Fruit fly (Drosophila melanogaster) S2 (cell line): Measurements from ENCODE around the gene Dpp10.

Experiments
- CG8478 ChIP-seq: fragments of >200 bp; optimal IDR thresholded peaks from 2 replicates; lab custom pipeline; 2018
- CTCF ChIP-seq, 2 experiments: fragments of >200 bp; optimal IDR thresholded peaks; 2 replicates each; lab custom pipeline; 2018

DNA sequence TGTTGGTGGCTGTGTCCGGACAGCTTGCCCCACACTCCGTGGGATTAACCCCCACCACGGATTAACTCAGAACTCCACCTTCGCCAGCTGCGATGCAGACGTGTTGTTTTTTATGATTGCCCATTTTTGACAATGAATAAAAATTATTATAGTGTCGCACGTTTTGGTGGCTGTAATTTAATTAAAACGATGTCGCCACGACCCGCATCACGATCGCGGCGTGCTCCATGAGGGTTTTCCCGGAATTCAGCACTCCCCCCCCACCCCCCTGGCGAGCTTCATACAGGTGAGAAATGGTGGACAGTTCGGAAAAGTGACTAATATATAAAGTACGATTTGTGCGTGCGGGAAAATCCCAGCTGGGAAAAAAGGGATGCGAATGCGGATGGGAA is 47.1 kb downstream of the Dpp10 start:
- TF ChIP-seq CG8478 (lab: Kevin White, UChicago) (no peak), CTCF (optimal IDR thresholded peaks at IDR 0.05; lab: Kevin White, UChicago) (no peak)
